Worm (Caenorhabditis elegans) whole organism, young adult: Measurements from ENCODE around the gene lact-5.

Experiments used
- B0019.2 ChIP-seq: fragments of 200-800 bp; sonication (Bioruptor generic); conservative IDR thresholded peaks from 2 replicates; pipeline ENCODE4 v1.3.6; 2022; ENCODE audit warnings: missing genetic modification reagents, missing genetic modification characterization, missing compliant biosample characterization
- B0261.1 ChIP-seq: sonication (generic microtip); optimal IDR thresholded peaks from 2 replicates; lab custom pipeline; 2016; ENCODE audit warnings: mild to moderate bottlenecking, missing genetic modification characterization, moderate library complexity, missing compliant biosample characterization
- F10E7.11 ChIP-seq: sonication (generic microtip); optimal IDR thresholded peaks from 2 replicates; lab custom pipeline; 2017; ENCODE audit warnings: mild to moderate bottlenecking, missing genetic modification characterization, moderate library complexity, missing compliant biosample characterization
- F33H1.4 ChIP-seq: fragments of 200-800 bp; sonication (Bioruptor generic); IDR thresholded peaks from 2 replicates; pipeline ENCODE4 v1.3.6; 2022; ENCODE audit warnings: missing genetic modification reagents, missing genetic modification characterization, missing compliant biosample characterization
- F57C9.4 ChIP-seq: sonication (generic microtip); optimal IDR thresholded peaks from 2 replicates; lab custom pipeline; 2017; ENCODE audit warnings: mild to moderate bottlenecking, missing genetic modification characterization, missing compliant biosample characterization
- K12H6.12 ChIP-seq: fragments of 200-800 bp; sonication (Bioruptor generic); optimal IDR thresholded peaks from 2 replicates; lab custom pipeline; 2018; ENCODE audit warnings: mild to moderate bottlenecking, missing genetic modification characterization, missing compliant biosample characterization
- T26A5.8 ChIP-seq: sonication (generic microtip); optimal IDR thresholded peaks from 2 replicates; lab custom pipeline; 2016; ENCODE audit warnings: missing genetic modification characterization, missing compliant biosample characterization
- Y53G8AR.9 ChIP-seq: fragments of 200-800 bp; sonication (Bioruptor generic); conservative IDR thresholded peaks from 2 replicates; pipeline ENCODE4 v1.3.6; 2022; ENCODE audit warnings: missing genetic modification reagents, missing genetic modification characterization, missing compliant biosample characterization
- akir-1 ChIP-seq: fragments of 200-800 bp; sonication (Bioruptor generic); optimal IDR thresholded peaks from 2 replicates; lab custom pipeline; 2018; ENCODE audit warnings: mild to moderate bottlenecking, missing genetic modification characterization, moderate library complexity, missing compliant biosample characterization
- aptf-2 ChIP-seq: fragments of 200-800 bp; sonication (Bioruptor generic); conservative IDR thresholded peaks from 2 replicates; pipeline ENCODE4 v1.3.6; 2022; ENCODE audit warnings: missing genetic modification reagents, missing genetic modification characterization, missing compliant biosample characterization
- attf-3 ChIP-seq: fragments of 200-800 bp; sonication (Bioruptor generic); conservative IDR thresholded peaks from 2 replicates; pipeline ENCODE4 v1.3.6; 2022; ENCODE audit warnings: missing genetic modification reagents, missing genetic modification characterization, missing compliant biosample characterization
- attf-5 ChIP-seq: fragments of 200-800 bp; sonication (Bioruptor generic); optimal IDR thresholded peaks from 2 replicates; lab custom pipeline; 2018; ENCODE audit warnings: mild to moderate bottlenecking, missing genetic modification characterization, missing compliant biosample characterization
- attf-6 ChIP-seq: fragments of 200-800 bp; sonication (Bioruptor generic); IDR thresholded peaks from 2 replicates; pipeline ENCODE4 v1.3.6; 2022; ENCODE audit warnings: missing genetic modification reagents, missing genetic modification characterization, missing compliant biosample characterization
- bed-1 ChIP-seq: fragments of 200-800 bp; sonication (Bioruptor generic); IDR thresholded peaks from 2 replicates; pipeline ENCODE4 v1.3.6; 2022; ENCODE audit warnings: missing genetic modification reagents, missing genetic modification characterization, missing compliant biosample characterization
- ceh-40 ChIP-seq: fragments of 200-800 bp; sonication (Bioruptor generic); IDR thresholded peaks from 2 replicates; pipeline ENCODE4 v1.3.6; 2022; ENCODE audit warnings: missing genetic modification characterization, missing compliant biosample characterization
- ceh-58 ChIP-seq: fragments of 200-800 bp; sonication (Bioruptor generic); IDR thresholded peaks from 2 replicates; pipeline ENCODE4 v1.3.6; 2022; ENCODE audit warnings: missing genetic modification characterization, missing compliant biosample characterization
- die-1 ChIP-seq: sonication (generic microtip); optimal IDR thresholded peaks from 2 replicates; lab custom pipeline; 2016; ENCODE audit warnings: missing genotype, mild to moderate bottlenecking, missing genetic modification characterization, missing compliant biosample characterization
- dpff-1 ChIP-seq: sonication (generic microtip); optimal IDR thresholded peaks from 2 replicates; lab custom pipeline; 2017; ENCODE audit warnings: mild to moderate bottlenecking, missing genetic modification characterization, missing compliant biosample characterization
- dpl-1 ChIP-seq: fragments of 150-350 bp; optimal IDR thresholded peaks from 2 replicates; lab custom pipeline; 2014; ENCODE audit warnings: missing biosample characterization, missing genetic modification reagents, missing genetic modification characterization
- efl-1 ChIP-seq: fragments of 150-350 bp; optimal IDR thresholded peaks from 2 replicates; lab custom pipeline; 2014; ENCODE audit warnings: missing biosample characterization, missing genetic modification reagents, missing genetic modification characterization
- egl-18 ChIP-seq: fragments of 200-800 bp; sonication (Bioruptor generic); IDR thresholded peaks from 2 replicates; pipeline ENCODE4 v1.3.6; 2022; ENCODE audit warnings: missing genetic modification reagents, missing genetic modification characterization, missing compliant biosample characterization
- egrh-3 ChIP-seq: fragments of 200-800 bp; sonication (Bioruptor generic); IDR thresholded peaks from 2 replicates; pipeline ENCODE4 v1.3.6; 2022; ENCODE audit warnings: missing genetic modification reagents, missing genetic modification characterization, missing compliant biosample characterization
- ets-4 ChIP-seq: fragments of 200-800 bp; sonication (Bioruptor generic); optimal IDR thresholded peaks from 2 replicates; lab custom pipeline; 2018; ENCODE audit warnings: mild to moderate bottlenecking, missing genetic modification characterization, missing compliant biosample characterization
- hrde-1 ChIP-seq: sonication (generic microtip); optimal IDR thresholded peaks from 2 replicates; lab custom pipeline; 2016; ENCODE audit warnings: missing genetic modification characterization, mild to moderate bottlenecking, missing compliant biosample characterization, moderate library complexity, missing genotype, missing genetic modification reagents, borderline replicate concordance
- hsf-1 ChIP-seq: fragments of 200-800 bp; sonication (Bioruptor generic); IDR thresholded peaks from 2 replicates; pipeline ENCODE4 v1.3.6; 2022; ENCODE audit warnings: missing genetic modification reagents, missing genetic modification characterization, missing compliant biosample characterization
- lag-1 ChIP-seq: fragments of 200-800 bp; sonication (Bioruptor generic); IDR thresholded peaks from 2 replicates; pipeline ENCODE4 v1.3.6; 2022; ENCODE audit warnings: missing genetic modification reagents, missing genetic modification characterization, missing compliant biosample characterization
- lin-35 ChIP-seq, 3 experiments: fragments of 150-350 bp in 2 of 3; sonication (generic microtip) in 1 of 3; optimal IDR thresholded peaks; 2 replicates each; lab custom pipeline; 2014 to 2018; ENCODE audit warnings: missing biosample characterization in 3 of 3, missing genetic modification characterization in 3 of 3, missing genetic modification reagents in 3 of 3
- lsy-27 ChIP-seq: sonication (generic microtip); optimal IDR thresholded peaks from 2 replicates; lab custom pipeline; 2017; ENCODE audit warnings: missing genetic modification characterization, mild to moderate bottlenecking, missing compliant biosample characterization, antibody characterized with exemption, missing genotype, borderline replicate concordance; ENCODE audit not compliant: insufficient read depth
- madf-3 ChIP-seq: fragments of 200-800 bp; sonication (Bioruptor generic); IDR thresholded peaks from 2 replicates; pipeline ENCODE4 v1.3.6; 2022; ENCODE audit warnings: missing genetic modification reagents, missing genetic modification characterization, missing compliant biosample characterization
- madf-6 ChIP-seq: fragments of 200-800 bp; sonication (Bioruptor generic); IDR thresholded peaks from 2 replicates; pipeline ENCODE4 v1.3.6; 2022; ENCODE audit warnings: missing genetic modification reagents, missing genetic modification characterization, missing compliant biosample characterization
- mcd-1 ChIP-seq: fragments of 200-800 bp; sonication (Bioruptor generic); IDR thresholded peaks from 2 replicates; pipeline ENCODE4 v1.3.6; 2022; ENCODE audit warnings: missing genetic modification reagents, missing genetic modification characterization, missing compliant biosample characterization
- mes-4 ChIP-seq: sonication (generic microtip); optimal IDR thresholded peaks from 2 replicates; lab custom pipeline; 2016; ENCODE audit warnings: missing genotype, missing genetic modification characterization, missing compliant biosample characterization
- nfyb-1 ChIP-seq: fragments of 200-800 bp; sonication (Bioruptor generic); IDR thresholded peaks from 2 replicates; pipeline ENCODE4 v1.3.6; 2022; ENCODE audit warnings: missing genetic modification reagents, missing genetic modification characterization, missing compliant biosample characterization
- nhr-120 ChIP-seq: fragments of 200-800 bp; sonication (Bioruptor generic); IDR thresholded peaks from 2 replicates; pipeline ENCODE4 v1.3.6; 2022; ENCODE audit warnings: missing genetic modification characterization, missing compliant biosample characterization
- nhr-179 ChIP-seq: sonication (generic microtip); optimal IDR thresholded peaks from 2 replicates; lab custom pipeline; 2016; ENCODE audit warnings: mild to moderate bottlenecking, missing genetic modification characterization, missing compliant biosample characterization
- nhr-80 ChIP-seq: sonication (generic microtip); optimal IDR thresholded peaks from 2 replicates; lab custom pipeline; 2016; ENCODE audit warnings: missing genetic modification characterization, missing compliant biosample characterization
- rcor-1 ChIP-seq: fragments of 200-800 bp; sonication (Bioruptor generic); IDR thresholded peaks from 2 replicates; pipeline ENCODE4 v1.3.6; 2022; ENCODE audit warnings: missing genetic modification reagents, missing genetic modification characterization, missing compliant biosample characterization
- rpc-1 ChIP-seq, 2 experiments: fragments of 150-350 bp in 1 of 2; sonication (generic microtip) in 1 of 2; optimal IDR thresholded peaks; 2 replicates each; lab custom pipeline; 2014 to 2018; ENCODE audit warnings: missing biosample characterization in 1 of 2, missing genetic modification characterization in 1 of 2, missing genetic modification reagents in 1 of 2, missing genotype in 1 of 2
- snpc-1.1 ChIP-seq: sonication (generic microtip); optimal IDR thresholded peaks from 2 replicates; lab custom pipeline; 2017; ENCODE audit warnings: missing genetic modification characterization, mild to moderate bottlenecking, missing compliant biosample characterization, antibody characterized with exemption, moderate library complexity, missing genotype, missing genetic modification reagents; ENCODE audit not compliant: insufficient read depth
- snpc-1.3 ChIP-seq: sonication (generic microtip); optimal IDR thresholded peaks from 2 replicates; lab custom pipeline; 2017; ENCODE audit warnings: missing genetic modification characterization, mild to moderate bottlenecking, missing compliant biosample characterization, antibody characterized with exemption, moderate library complexity, missing genotype, missing genetic modification reagents; ENCODE audit not compliant: insufficient read depth
- snpc-3.4 ChIP-seq: sonication (generic microtip); optimal IDR thresholded peaks from 2 replicates; lab custom pipeline; 2017; ENCODE audit warnings: missing genetic modification characterization, mild to moderate bottlenecking, missing compliant biosample characterization, antibody characterized with exemption, moderate library complexity, missing genotype, missing genetic modification reagents
- somi-1 ChIP-seq: fragments of 200-800 bp; sonication (Bioruptor generic); optimal IDR thresholded peaks from 2 replicates; lab custom pipeline; 2018; ENCODE audit warnings: mild to moderate bottlenecking, missing genetic modification characterization, missing compliant biosample characterization
- sptf-2 ChIP-seq: fragments of 200-800 bp; sonication (Bioruptor generic); optimal IDR thresholded peaks from 2 replicates; lab custom pipeline; 2018; ENCODE audit warnings: mild to moderate bottlenecking, missing genetic modification characterization, missing compliant biosample characterization
- tbp1 ChIP-seq: fragments of 200-800 bp; sonication (Bioruptor generic); optimal IDR thresholded peaks from 2 replicates; lab custom pipeline; 2018; ENCODE audit warnings: mild to moderate bottlenecking, missing genetic modification characterization, missing compliant biosample characterization
- tbx-9 ChIP-seq: sonication (generic microtip); optimal IDR thresholded peaks from 2 replicates; lab custom pipeline; 2016; ENCODE audit warnings: borderline replicate concordance, missing genetic modification characterization, inconsistent platforms, missing compliant biosample characterization
- tlf-1 ChIP-seq: fragments of 200-800 bp; sonication (Bioruptor generic); optimal IDR thresholded peaks from 2 replicates; lab custom pipeline; 2018; ENCODE audit warnings: mild to moderate bottlenecking, missing genetic modification characterization, missing compliant biosample characterization
- ztf-26 ChIP-seq: sonication (generic microtip); optimal IDR thresholded peaks from 2 replicates; lab custom pipeline; 2017; ENCODE audit warnings: missing genetic modification characterization, missing compliant biosample characterization

The lact-5 gene

ce11 chrII:4851594-4852106 is 30.1 kb upstream of the lact-5 start, which contains the start of gene dnj-9 (continued):
- peak; percentile 84 for TF ChIP-seq F33H1.4 (GFP tag; lab: Robert Waterston, UW)
- TF ChIP-seq B0019.2 (GFP tag; lab: Robert Waterston, UW): peak; percentile 32; the same call in 1 of the 2 replicates
- TF ChIP-seq madf-3 (GFP tag; lab: Robert Waterston, UW): peak; percentile 92
- peak; percentile 53 for TF ChIP-seq somi-1 (GFP tag; lab: Kevin White, UChicago)
- peak; percentile 93 for TF ChIP-seq mcd-1
- no peak for TF ChIP-seq nhr-120 (GFP tag; lab: Robert Waterston, UW)
- peak; percentile 92 for TF ChIP-seq snpc-1.3
- peak; percentile 71 for TF ChIP-seq K12H6.12 (tag; lab: Kevin White, UChicago)
- peak; percentile 98 for TF ChIP-seq Y53G8AR.9 (GFP tag; lab: Robert Waterston, UW)
- no peak for TF ChIP-seq nhr-179 (tag; lab: Kevin White, UChicago)
- TF ChIP-seq hsf-1: peak; percentile 88
- no peak for TF ChIP-seq rpc-1 (optimal IDR thresholded peaks at IDR 0.05; lab: Kevin White, UChicago)
- no peak for TF ChIP-seq rpc-1 (tag; optimal IDR thresholded peaks at IDR 0.05; lab: Kevin White, UChicago)
- TF ChIP-seq ceh-40: peak; percentile 51; the same call in 1 of the 2 replicates
- no peak for TF ChIP-seq dpff-1 (tag; lab: Kevin White, UChicago)
- TF ChIP-seq akir-1 (GFP tag; lab: Kevin White, UChicago): no peak
- peak; percentile 62 for TF ChIP-seq hrde-1 (tag; lab: Kevin White, UChicago)
- TF ChIP-seq madf-6 (GFP tag; lab: Robert Waterston, UW): peak; percentile 95
- TF ChIP-seq tbp1 (GFP tag; lab: Kevin White, UChicago): peak; percentile 75
- TF ChIP-seq sptf-2 (GFP tag; lab: Kevin White, UChicago): no peak
- peak; percentile 15 for TF ChIP-seq B0261.1 (tag; lab: Kevin White, UChicago)
- TF ChIP-seq die-1 (tag; lab: Kevin White, UChicago): peak; percentile 53
- peak; percentile 95 for TF ChIP-seq nfyb-1 (GFP tag; lab: Robert Waterston, UW)
- TF ChIP-seq attf-6 (GFP tag; lab: Robert Waterston, UW): peak; percentile 73
- TF ChIP-seq egrh-3: no peak
- TF ChIP-seq bed-1 (GFP tag; lab: Robert Waterston, UW): no peak
- peak; percentile 28 for TF ChIP-seq snpc-1.1 (tag; lab: Kevin White, UChicago)
- TF ChIP-seq nhr-80 (tag; lab: Kevin White, UChicago): peak; percentile 64
- peak; percentile 84 for TF ChIP-seq ztf-26 (tag; lab: Kevin White, UChicago)
- TF ChIP-seq ceh-58 (GFP tag; lab: Robert Waterston, UW): no peak
- TF ChIP-seq ets-4: no peak
- TF ChIP-seq lin-35 (GFP tag; optimal IDR thresholded peaks at IDR 0.05; lab: Kevin White, UChicago): peak; percentile 86 to 99 (median 92)
- TF ChIP-seq attf-3: peak; percentile 68
- no peak for TF ChIP-seq lsy-27
- TF ChIP-seq attf-5: peak; percentile 95
- TF ChIP-seq tbx-9: no peak
- TF ChIP-seq F57C9.4 (tag; lab: Kevin White, UChicago): no peak
- peak; percentile 94 for TF ChIP-seq snpc-3.4
- TF ChIP-seq lag-1: no peak
- TF ChIP-seq efl-1 (GFP tag; lab: Kevin White, UChicago): peak; percentile 91
- TF ChIP-seq egl-18 (GFP tag; lab: Robert Waterston, UW): peak; percentile 72; the same call in 1 of the 2 replicates
- no peak for TF ChIP-seq F10E7.11
- peak; percentile 97 for TF ChIP-seq dpl-1 (GFP tag; lab: Kevin White, UChicago)
- peak; percentile 94 for TF ChIP-seq rcor-1
- TF ChIP-seq tlf-1 (GFP tag; lab: Kevin White, UChicago): peak; percentile 93
- no peak for TF ChIP-seq T26A5.8 (tag; lab: Kevin White, UChicago)
- no peak for TF ChIP-seq aptf-2 (GFP tag; lab: Robert Waterston, UW)
- peak; percentile 34 for TF ChIP-seq mes-4
